Fruit fly (Drosophila melanogaster) whole organism, embryonic: ENCODE results near the gene CG31230.
A peak's percentile ranks its signal among the peaks of the same experiment; 100 is the strongest.

Experiments used
- Bgb ChIP-seq: fragments of 200-800 bp; sonication (Bioruptor generic); IDR thresholded peaks from 2 replicates; pipeline ENCODE4 v1.3.6; 2022; ENCODE audit warnings: missing biosample characterization, missing genetic modification characterization; ENCODE audit not compliant: partially characterized antibody
- Bteb2 ChIP-seq: fragments of 200-800 bp; sonication (Bioruptor generic); optimal IDR thresholded peaks from 2 replicates; lab custom pipeline; 2016; ENCODE audit warnings: missing biosample characterization, missing genetic modification characterization
- CG10366 ChIP-seq: fragments of 200-800 bp; sonication (Bioruptor generic); IDR thresholded peaks from 2 replicates; pipeline ENCODE4 v1.3.6; 2022; ENCODE audit warnings: missing biosample characterization, missing genetic modification characterization
- CG11093 ChIP-seq: fragments of 200-800 bp; sonication (Bioruptor generic); IDR thresholded peaks from 3 replicates; pipeline ENCODE4 v1.3.6; 2022; ENCODE audit warnings: missing biosample characterization, missing genetic modification characterization
- CG11456 ChIP-seq: fragments of 200-800 bp; sonication (Bioruptor generic); IDR thresholded peaks from 3 replicates; pipeline ENCODE4 v1.3.6; 2022; ENCODE audit warnings: missing biosample characterization, missing genetic modification characterization
- CG12659 ChIP-seq: fragments of 200-800 bp; sonication (Bioruptor generic); optimal IDR thresholded peaks from 3 replicates; lab custom pipeline; 2017; ENCODE audit warnings: mild to moderate bottlenecking, missing biosample characterization, missing genetic modification reagents, missing genetic modification characterization
- CG12769 ChIP-seq: fragments of 200-800 bp; sonication (Bioruptor generic); optimal IDR thresholded peaks from 2 replicates; lab custom pipeline; 2019; ENCODE audit warnings: missing biosample characterization, mild to moderate bottlenecking, missing genetic modification characterization, moderate library complexity
- CG14441 ChIP-seq: fragments of 200-800 bp; sonication (Bioruptor generic); IDR thresholded peaks from 2 replicates; pipeline ENCODE4 v1.3.6; 2022; ENCODE audit warnings: missing biosample characterization, missing genetic modification characterization
- CG15073 ChIP-seq: fragments of 200-800 bp; sonication (Bioruptor generic); optimal IDR thresholded peaks from 2 replicates; lab custom pipeline; 2016; ENCODE audit warnings: missing biosample characterization, missing genetic modification characterization
- CG17186 ChIP-seq: fragments of 200-800 bp; sonication (Bioruptor generic); optimal IDR thresholded peaks from 3 replicates; lab custom pipeline; 2017; ENCODE audit warnings: missing biosample characterization, missing genetic modification reagents, missing genetic modification characterization
- CG17328 ChIP-seq: fragments of 200-800 bp; sonication (Bioruptor generic); IDR thresholded peaks from 2 replicates; pipeline ENCODE4 v1.3.6; 2022; ENCODE audit warnings: missing biosample characterization, missing genetic modification characterization
- CG18619 ChIP-seq: fragments of 200-800 bp; sonication (Bioruptor generic); optimal IDR thresholded peaks from 3 replicates; lab custom pipeline; 2017; ENCODE audit warnings: missing biosample characterization, mild to moderate bottlenecking, missing genetic modification characterization
- CG2116 ChIP-seq: fragments of 200-800 bp; sonication (Bioruptor generic); optimal IDR thresholded peaks from 3 replicates; lab custom pipeline; 2018; ENCODE audit warnings: missing biosample characterization, mild to moderate bottlenecking, missing genetic modification characterization
- CG4404 ChIP-seq: fragments of 200-800 bp; sonication (Bioruptor generic); IDR thresholded peaks from 2 replicates; pipeline ENCODE4 v1.3.6; 2022; ENCODE audit warnings: missing biosample characterization, missing genetic modification characterization
- CG5953 ChIP-seq: fragments of 200-800 bp; sonication (Bioruptor generic); IDR thresholded peaks from 2 replicates; pipeline ENCODE4 v1.3.6; 2022; ENCODE audit warnings: missing biosample characterization, missing genetic modification characterization
- CG6654 ChIP-seq: fragments of 200-800 bp; sonication (Bioruptor generic); optimal IDR thresholded peaks from 2 replicates; lab custom pipeline; 2017; ENCODE audit warnings: missing biosample characterization, mild to moderate bottlenecking, missing genetic modification characterization
- CG7839 ChIP-seq: fragments of 200-800 bp; sonication (Bioruptor generic); optimal IDR thresholded peaks from 3 replicates; lab custom pipeline; 2018; ENCODE audit warnings: missing biosample characterization, mild to moderate bottlenecking, missing genetic modification characterization, moderate library complexity
- CG7987 ChIP-seq: fragments of 200-800 bp; sonication (Bioruptor generic); optimal IDR thresholded peaks from 2 replicates; lab custom pipeline; 2018; ENCODE audit warnings: missing biosample characterization, mild to moderate bottlenecking, missing genetic modification characterization, moderate library complexity
- CG8359 ChIP-seq: fragments of 200-800 bp; sonication (Bioruptor generic); optimal IDR thresholded peaks from 2 replicates; lab custom pipeline; 2017; ENCODE audit warnings: missing biosample characterization, mild to moderate bottlenecking, missing genetic modification characterization, borderline replicate concordance
- CG9932 ChIP-seq: fragments of 200-800 bp; sonication (Bioruptor generic); IDR thresholded peaks from 2 replicates; pipeline ENCODE4 v1.3.6; 2022; ENCODE audit warnings: missing biosample characterization, missing genetic modification characterization
- CrebB ChIP-seq: fragments of 200-800 bp; sonication (Bioruptor generic); optimal IDR thresholded peaks from 3 replicates; lab custom pipeline; 2018; ENCODE audit warnings: missing biosample characterization, mild to moderate bottlenecking, missing genetic modification characterization
- E2f2 ChIP-seq: fragments of 200-800 bp; sonication (Bioruptor generic); IDR thresholded peaks from 2 replicates; pipeline ENCODE4 v1.3.6; 2022; ENCODE audit warnings: missing biosample characterization, missing genetic modification characterization
- ERR ChIP-seq: fragments of 200-800 bp; sonication (Bioruptor generic); optimal IDR thresholded peaks from 2 replicates; lab custom pipeline; 2016; ENCODE audit warnings: missing biosample characterization, missing genetic modification characterization
- Fer3 ChIP-seq: fragments of 200-800 bp; sonication (Bioruptor generic); optimal IDR thresholded peaks from 2 replicates; lab custom pipeline; 2018; ENCODE audit warnings: missing biosample characterization, mild to moderate bottlenecking, missing genetic modification characterization, moderate library complexity
- HLH3B ChIP-seq: fragments of 200-800 bp; sonication (Bioruptor generic); IDR thresholded peaks from 2 replicates; pipeline ENCODE4 v1.3.6; 2022; ENCODE audit warnings: missing biosample characterization, missing genetic modification characterization
- HmgD ChIP-seq: fragments of 200-800 bp; sonication (Bioruptor generic); optimal IDR thresholded peaks from 3 replicates; lab custom pipeline; 2016; ENCODE audit warnings: missing biosample characterization, missing genetic modification characterization
- Med ChIP-seq: fragments of 200-800 bp; sonication (Bioruptor generic); peaks from one replicate; lab custom pipeline; 2016; ENCODE audit warnings: missing biosample characterization, missing genetic modification characterization, mild to moderate bottlenecking, inconsistent platforms, moderate library complexity
- Myb ChIP-seq: fragments of 200-800 bp; sonication (Bioruptor generic); optimal IDR thresholded peaks from 2 replicates; lab custom pipeline; 2016; ENCODE audit warnings: missing biosample characterization, missing genetic modification characterization
- Nf-YC ChIP-seq: fragments of 200-800 bp; optimal IDR thresholded peaks from 3 replicates; lab custom pipeline; 2019; ENCODE audit warnings: missing biosample characterization, mild to moderate bottlenecking, missing genetic modification characterization, moderate library complexity
- Six4 ChIP-seq: fragments of 200-800 bp; sonication (Bioruptor generic); optimal IDR thresholded peaks from 2 replicates; lab custom pipeline; 2016; ENCODE audit warnings: missing biosample characterization, missing genetic modification characterization
- ap ChIP-seq: fragments of 200-800 bp; sonication (Bioruptor generic); IDR thresholded peaks from 2 replicates; pipeline ENCODE4 v1.3.6; 2022; ENCODE audit warnings: missing biosample characterization, missing genetic modification characterization
- ase ChIP-seq: fragments of 200-800 bp; sonication (Bioruptor generic); IDR thresholded peaks from 3 replicates; pipeline ENCODE4 v1.3.6; 2022; ENCODE audit warnings: missing biosample characterization, missing genetic modification characterization
- crp ChIP-seq, 2 experiments: fragments of 200-800 bp; sonication (Bioruptor generic); optimal IDR thresholded peaks; 2 replicates in 1 of 2; 3 replicates in 1 of 2; lab custom pipeline; 2017; ENCODE audit warnings: missing biosample characterization in 2 of 2, missing genetic modification characterization in 2 of 2, mild to moderate bottlenecking in 1 of 2, moderate library complexity in 1 of 2
- dati ChIP-seq: fragments of 200-800 bp; sonication (Bioruptor generic); IDR thresholded peaks from 2 replicates; pipeline ENCODE4 v1.3.6; 2022; ENCODE audit warnings: missing biosample characterization, missing genetic modification characterization
- exex ChIP-seq: fragments of 200-800 bp; sonication (Bioruptor generic); optimal IDR thresholded peaks from 4 replicates; lab custom pipeline; 2018; ENCODE audit warnings: missing biosample characterization, mild to moderate bottlenecking, missing genetic modification characterization, moderate library complexity
- gsb-n ChIP-seq: fragments of 200-800 bp; sonication (Bioruptor generic); optimal IDR thresholded peaks from 3 replicates; lab custom pipeline; 2018; ENCODE audit warnings: missing biosample characterization, mild to moderate bottlenecking, missing genetic modification characterization
- insv ChIP-seq, 2 experiments: fragments of 200-800 bp; sonication (Bioruptor generic); optimal IDR thresholded peaks; 3 replicates each; lab custom pipeline; 2016 to 2018; ENCODE audit warnings: missing biosample characterization in 2 of 2, missing genetic modification characterization in 2 of 2
- maf-S ChIP-seq: fragments of 200-800 bp; sonication (Bioruptor generic); optimal IDR thresholded peaks from 2 replicates; lab custom pipeline; 2016; ENCODE audit warnings: missing biosample characterization, missing genetic modification characterization
- nerfin-2 ChIP-seq: fragments of 200-800 bp; sonication (Bioruptor generic); IDR thresholded peaks from 2 replicates; pipeline ENCODE4 v1.3.6; 2022; ENCODE audit warnings: missing biosample characterization, missing genetic modification characterization; ENCODE audit not compliant: partially characterized antibody
- nom ChIP-seq: fragments of 200-800 bp; sonication (Bioruptor generic); optimal IDR thresholded peaks from 2 replicates; lab custom pipeline; 2017; ENCODE audit warnings: missing biosample characterization, missing genetic modification characterization, mild to moderate bottlenecking, moderate library complexity, missing genetic modification reagents
- pho ChIP-seq: fragments of 200-800 bp; sonication (Bioruptor generic); optimal IDR thresholded peaks from 2 replicates; lab custom pipeline; 2016; ENCODE audit warnings: missing biosample characterization, missing genetic modification characterization
- phol ChIP-seq: fragments of 200-800 bp; sonication (Bioruptor generic); optimal IDR thresholded peaks from 3 replicates; lab custom pipeline; 2018; ENCODE audit warnings: missing biosample characterization, mild to moderate bottlenecking, missing genetic modification characterization, moderate library complexity
- ranshi ChIP-seq: fragments of 200-800 bp; sonication (Bioruptor generic); IDR thresholded peaks from 2 replicates; pipeline ENCODE4 v1.3.6; 2022; ENCODE audit warnings: missing biosample characterization, missing genetic modification characterization
- sc ChIP-seq, 3 experiments: fragments of >200 bp in 2 of 3; fragments of 200-800 bp in 1 of 3; sonication (Bioruptor generic) in 1 of 3; optimal IDR thresholded peaks; 2 replicates in 2 of 3; 3 replicates in 1 of 3; lab custom pipeline; 2017; ENCODE audit warnings: mild to moderate bottlenecking in 1 of 3, missing biosample characterization in 1 of 3, missing genetic modification characterization in 1 of 3, missing genetic modification reagents in 1 of 3
- scrt ChIP-seq: fragments of 200-800 bp; sonication (Bioruptor generic); optimal IDR thresholded peaks from 2 replicates; lab custom pipeline; 2018; ENCODE audit warnings: missing biosample characterization, mild to moderate bottlenecking, missing genetic modification characterization, moderate library complexity
- slou ChIP-seq: fragments of 200-800 bp; sonication (Bioruptor generic); optimal IDR thresholded peaks from 3 replicates; lab custom pipeline; 2016; ENCODE audit warnings: missing biosample characterization, missing genetic modification characterization
- sna ChIP-seq: fragments of 200-800 bp; sonication (Bioruptor generic); IDR thresholded peaks from 2 replicates; pipeline ENCODE4 v1.3.6; 2022; ENCODE audit warnings: missing biosample characterization, missing genetic modification characterization; ENCODE audit not compliant: partially characterized antibody
- so ChIP-seq: fragments of 200-800 bp; sonication (Bioruptor generic); IDR thresholded peaks from 3 replicates; pipeline ENCODE4 v1.3.6; 2022; ENCODE audit warnings: missing biosample characterization, missing genetic modification characterization
- ttk ChIP-seq: fragments of 200-800 bp; sonication (Bioruptor generic); IDR thresholded peaks from 2 replicates; pipeline ENCODE4 v2.1.2; 2022; ENCODE audit warnings: missing biosample characterization, missing genetic modification characterization
- tx ChIP-seq: fragments of 200-800 bp; sonication (Bioruptor generic); optimal IDR thresholded peaks from 2 replicates; lab custom pipeline; 2016; ENCODE audit warnings: missing biosample characterization, missing genetic modification characterization
- zfh2 ChIP-seq: fragments of 200-800 bp; sonication (Bioruptor generic); optimal IDR thresholded peaks from 2 replicates; lab custom pipeline; 2016; ENCODE audit warnings: missing biosample characterization, missing genetic modification characterization

Gene CG31230

DNA sequence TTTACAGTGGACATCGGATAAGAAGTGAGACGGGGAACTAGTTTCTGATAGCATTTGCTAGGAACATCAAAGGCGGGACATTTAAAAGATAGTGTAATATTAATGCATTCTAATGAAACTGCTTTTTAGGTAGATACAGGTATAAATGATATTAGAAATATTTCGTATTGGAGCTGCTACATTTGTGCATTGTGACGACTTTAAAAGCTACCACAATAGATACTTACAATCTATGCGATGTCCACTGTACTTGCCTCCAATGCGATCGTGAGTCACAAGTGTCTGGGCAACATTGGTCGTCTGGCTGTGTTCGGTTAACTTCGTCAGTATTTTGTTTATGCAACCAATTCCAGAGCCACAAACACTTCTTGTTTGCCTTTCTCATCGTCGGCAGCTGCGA, 1.7 kb upstream of the CG31230 start (continued):
- TF ChIP-seq nom: no peak
- TF ChIP-seq exex: no peak
- no peak for TF ChIP-seq CG6654 (GFP tag; lab: Kevin White, UChicago)
- no peak for TF ChIP-seq ap (GFP tag; lab: Robert Waterston, UW)
- TF ChIP-seq HmgD: no peak
- no peak for TF ChIP-seq so (GFP tag; lab: Robert Waterston, UW)
- no peak for TF ChIP-seq CG8359 (GFP tag; lab: Kevin White, UChicago)
- no peak for TF ChIP-seq CG14441 (GFP tag; lab: Robert Waterston, UW)
- peak; percentile 17 for TF ChIP-seq phol
- 0 out of 2 replicates have a peak, but pooled peaks have one; percentile 20 for TF ChIP-seq HLH3B (GFP tag; lab: Robert Waterston, UW)
- TF ChIP-seq CG11456 (GFP tag; lab: Robert Waterston, UW): no peak
- TF ChIP-seq CG17186 (GFP tag; lab: Kevin White, UChicago): no peak
- peak; percentile 18 for TF ChIP-seq Fer3 (tag; lab: Kevin White, UChicago)
- no peak for TF ChIP-seq scrt (GFP tag; lab: Kevin White, UChicago)
- peak; percentile 37 for TF ChIP-seq CG12769 (tag; lab: Kevin White, UChicago)
- TF ChIP-seq CG10366: no peak
- no peak for TF ChIP-seq CG11093 (GFP tag; lab: Robert Waterston, UW)
- 0 out of 2 replicates have a peak, but pooled peaks have one; percentile 24 for TF ChIP-seq CG9932 (GFP tag; lab: Robert Waterston, UW)
- no peak for TF ChIP-seq CG7987 (GFP tag; lab: Kevin White, UChicago)
- no peak for TF ChIP-seq Six4 (GFP tag; lab: Kevin White, UChicago)
- TF ChIP-seq CG12659 (GFP tag; lab: Kevin White, UChicago): peak; percentile 10
- TF ChIP-seq Bteb2 (GFP tag; lab: Kevin White, UChicago): no peak
- TF ChIP-seq nerfin-2: no peak
- no peak for TF ChIP-seq pho
- TF ChIP-seq CG15073 (GFP tag; lab: Kevin White, UChicago): no peak
- TF ChIP-seq E2f2 (GFP tag; lab: Robert Waterston, UW): no peak
- TF ChIP-seq Myb (GFP tag; lab: Kevin White, UChicago): no peak
- TF ChIP-seq sc (optimal IDR thresholded peaks at IDR 0.05; lab: Kevin White, UChicago): no peak
- TF ChIP-seq sc (GFP tag; optimal IDR thresholded peaks at IDR 0.05; lab: Kevin White, UChicago): no peak
- TF ChIP-seq CG2116 (GFP tag; lab: Kevin White, UChicago): no peak
- TF ChIP-seq CG4404: no peak
- TF ChIP-seq slou (GFP tag; lab: Kevin White, UChicago): no peak
- TF ChIP-seq gsb-n: no peak
- TF ChIP-seq ranshi (GFP tag; lab: Robert Waterston, UW): no peak
- TF ChIP-seq Nf-YC (tag; lab: Kevin White, UChicago): no peak
- TF ChIP-seq ERR (GFP tag; lab: Kevin White, UChicago): no peak
- TF ChIP-seq Med (GFP tag; lab: Kevin White, UChicago): peak; percentile 69
- TF ChIP-seq dati (GFP tag; lab: Robert Waterston, UW): no peak
- TF ChIP-seq Bgb: no peak
- no peak for TF ChIP-seq sna (GFP tag; lab: Robert Waterston, UW)
- TF ChIP-seq CrebB (tag; lab: Kevin White, UChicago): no peak
- no peak for TF ChIP-seq crp (GFP tag; optimal IDR thresholded peaks at IDR 0.05; lab: Kevin White, UChicago)
- TF ChIP-seq zfh2: no peak
- no peak for TF ChIP-seq CG5953
- no peak for TF ChIP-seq CG7839
- 0 out of 2 replicates have a peak, but pooled peaks have one; percentile 4 for TF ChIP-seq CG17328 (GFP tag; lab: Robert Waterston, UW)
- no peak for TF ChIP-seq ase (GFP tag; lab: Robert Waterston, UW)
- no peak for TF ChIP-seq ttk (GFP tag; lab: Robert Waterston, UW)
- no peak for TF ChIP-seq tx (GFP tag; lab: Kevin White, UChicago)
- no peak for TF ChIP-seq maf-S (GFP tag; lab: Kevin White, UChicago)
- TF ChIP-seq CG18619: no peak
- no peak for TF ChIP-seq insv (GFP tag; optimal IDR thresholded peaks at IDR 0.05; lab: Kevin White, UChicago)
